Fruit fly (Drosophila melanogaster) whole organism, prepupa: ENCODE data around the gene Orc5.

ENCODE experiments used
- Blimp-1 ChIP-seq: fragments of 200-800 bp; sonication (Bioruptor generic); optimal IDR thresholded peaks from 3 replicates; lab custom pipeline; 2017; ENCODE audit warnings: missing biosample characterization, missing genetic modification characterization, mild to moderate bottlenecking, moderate library complexity, missing genetic modification reagents
- CG10631 ChIP-seq: fragments of 200-800 bp; sonication (Bioruptor generic); optimal IDR thresholded peaks from 2 replicates; lab custom pipeline; 2016; ENCODE audit warnings: missing biosample characterization, missing genetic modification characterization
- CG11902 ChIP-seq: fragments of 200-800 bp; sonication (Bioruptor generic); optimal IDR thresholded peaks from 3 replicates; lab custom pipeline; 2016; ENCODE audit warnings: missing biosample characterization, missing genetic modification characterization
- CG15336 ChIP-seq: fragments of 200-800 bp; sonication (Bioruptor generic); IDR thresholded peaks from 2 replicates; pipeline ENCODE4 v1.3.6; 2022; ENCODE audit warnings: missing biosample characterization, missing genetic modification characterization
- CG1621 ChIP-seq: fragments of 200-800 bp; sonication (Bioruptor generic); optimal IDR thresholded peaks from 3 replicates; lab custom pipeline; 2018; ENCODE audit warnings: missing biosample characterization, mild to moderate bottlenecking, missing genetic modification characterization
- CG16779 ChIP-seq: fragments of 200-800 bp; sonication (Bioruptor generic); optimal IDR thresholded peaks from 3 replicates; lab custom pipeline; 2017; ENCODE audit warnings: missing biosample characterization, mild to moderate bottlenecking, missing genetic modification characterization
- CG31627 ChIP-seq: fragments of 200-800 bp; sonication (Bioruptor generic); optimal IDR thresholded peaks from 3 replicates; lab custom pipeline; 2016; ENCODE audit warnings: missing biosample characterization, missing genetic modification characterization
- CG32006 ChIP-seq: fragments of 200-800 bp; sonication (Bioruptor generic); optimal IDR thresholded peaks from 3 replicates; lab custom pipeline; 2017; ENCODE audit warnings: missing biosample characterization, mild to moderate bottlenecking, missing genetic modification characterization
- CG6792 ChIP-seq: fragments of 200-800 bp; sonication (Bioruptor generic); optimal IDR thresholded peaks from 3 replicates; lab custom pipeline; 2016; ENCODE audit warnings: missing biosample characterization, missing genetic modification characterization
- CG6854 ChIP-seq: fragments of 200-800 bp; sonication (Bioruptor generic); optimal IDR thresholded peaks from 2 replicates; lab custom pipeline; 2017; ENCODE audit warnings: missing biosample characterization, mild to moderate bottlenecking, missing genetic modification characterization
- CG7368 ChIP-seq: fragments of 200-800 bp; sonication (Bioruptor generic); optimal IDR thresholded peaks from 3 replicates; lab custom pipeline; 2016; ENCODE audit warnings: missing biosample characterization, missing genetic modification characterization
- CG8119 ChIP-seq: fragments of 200-800 bp; sonication (Bioruptor generic); IDR thresholded peaks from 3 replicates; pipeline ENCODE4 v1.3.6; 2022; ENCODE audit warnings: missing biosample characterization, missing genetic modification characterization
- CG8319 ChIP-seq: fragments of 200-800 bp; sonication (Bioruptor generic); optimal IDR thresholded peaks from 3 replicates; lab custom pipeline; 2016; ENCODE audit warnings: missing biosample characterization, missing genetic modification characterization
- Eip93F ChIP-seq: fragments of 200-800 bp; sonication (Bioruptor generic); optimal IDR thresholded peaks from 2 replicates; lab custom pipeline; 2016; ENCODE audit warnings: missing biosample characterization, mild to moderate bottlenecking, missing genetic modification characterization
- Ets96B ChIP-seq: fragments of 200-800 bp; optimal IDR thresholded peaks from 2 replicates; lab custom pipeline; 2019; ENCODE audit warnings: missing biosample characterization, mild to moderate bottlenecking, missing genetic modification characterization, moderate library complexity
- Gug ChIP-seq: fragments of 200-800 bp; sonication (Bioruptor generic); IDR thresholded peaks from 2 replicates; pipeline ENCODE4 v1.3.6; 2022; ENCODE audit warnings: missing biosample characterization, missing genetic modification characterization
- Hr38 ChIP-seq: sonication (Bioruptor generic); optimal IDR thresholded peaks from 2 replicates; lab custom pipeline; 2016; ENCODE audit warnings: missing biosample characterization, missing genetic modification characterization
- Hr39 ChIP-seq: fragments of 200-800 bp; sonication (Bioruptor generic); optimal IDR thresholded peaks from 2 replicates; lab custom pipeline; 2016; ENCODE audit warnings: missing biosample characterization, missing genetic modification characterization
- Lpt ChIP-seq: fragments of 200-800 bp; sonication (Bioruptor generic); optimal IDR thresholded peaks from 3 replicates; lab custom pipeline; 2016; ENCODE audit warnings: missing biosample characterization, missing genetic modification characterization
- OdsH ChIP-seq: fragments of 200-800 bp; sonication (Bioruptor generic); optimal IDR thresholded peaks from 3 replicates; lab custom pipeline; 2016; ENCODE audit warnings: missing biosample characterization, missing genetic modification characterization
- Smox ChIP-seq: fragments of 200-800 bp; sonication (Bioruptor generic); optimal IDR thresholded peaks from 3 replicates; lab custom pipeline; 2016; ENCODE audit warnings: missing biosample characterization, missing genetic modification characterization
- Sox102F ChIP-seq: fragments of 200-800 bp; sonication (Bioruptor generic); optimal IDR thresholded peaks from 2 replicates; lab custom pipeline; 2016; ENCODE audit warnings: missing biosample characterization, mild to moderate bottlenecking, missing genetic modification characterization
- achi ChIP-seq: fragments of 200-800 bp; sonication (Bioruptor generic); optimal IDR thresholded peaks from 3 replicates; lab custom pipeline; 2016; ENCODE audit warnings: missing biosample characterization, missing genetic modification characterization
- cyc ChIP-seq: fragments of 200-800 bp; sonication (Bioruptor generic); optimal IDR thresholded peaks from 3 replicates; lab custom pipeline; 2016; ENCODE audit warnings: missing biosample characterization, missing genetic modification characterization
- dac ChIP-seq: fragments of 200-800 bp; sonication (Bioruptor generic); optimal IDR thresholded peaks from 2 replicates; lab custom pipeline; 2017; ENCODE audit warnings: missing biosample characterization, mild to moderate bottlenecking, missing genetic modification characterization
- dsx ChIP-seq: fragments of 200-800 bp; optimal IDR thresholded peaks from 3 replicates; lab custom pipeline; 2019; ENCODE audit warnings: missing biosample characterization, mild to moderate bottlenecking, missing genetic modification characterization, moderate library complexity; ENCODE audit not compliant: poor library complexity, severe bottlenecking
- fd59A ChIP-seq: fragments of 200-800 bp; sonication (Bioruptor generic); optimal IDR thresholded peaks from 2 replicates; lab custom pipeline; 2017; ENCODE audit warnings: missing biosample characterization, mild to moderate bottlenecking, missing genetic modification characterization, missing genetic modification reagents
- fd85E ChIP-seq: fragments of 200-800 bp; sonication (Bioruptor generic); optimal IDR thresholded peaks from 3 replicates; lab custom pipeline; 2016; ENCODE audit warnings: missing biosample characterization, missing genetic modification characterization
- fkh ChIP-seq: fragments of 200-800 bp; sonication (Bioruptor generic); optimal IDR thresholded peaks from 3 replicates; lab custom pipeline; 2017; ENCODE audit warnings: missing biosample characterization, mild to moderate bottlenecking, missing genetic modification characterization, moderate library complexity
- net ChIP-seq: fragments of 200-800 bp; sonication (Bioruptor generic); optimal IDR thresholded peaks from 3 replicates; lab custom pipeline; 2016; ENCODE audit warnings: missing biosample characterization, missing genetic modification characterization
- spab ChIP-seq: fragments of 200-800 bp; sonication (Bioruptor generic); optimal IDR thresholded peaks from 2 replicates; lab custom pipeline; 2017; ENCODE audit warnings: missing biosample characterization, mild to moderate bottlenecking, missing genetic modification characterization, missing genetic modification reagents
- ss ChIP-seq, 2 experiments: fragments of 200-800 bp; sonication (Bioruptor generic); optimal IDR thresholded peaks; 2 replicates in 1 of 2; 3 replicates in 1 of 2; lab custom pipeline; 2017 to 2018; ENCODE audit warnings: mild to moderate bottlenecking in 2 of 2, missing biosample characterization in 2 of 2, missing genetic modification characterization in 2 of 2, moderate library complexity in 1 of 2
- vri ChIP-seq: fragments of 200-800 bp; sonication (Bioruptor generic); optimal IDR thresholded peaks from 3 replicates; lab custom pipeline; 2016; ENCODE audit warnings: missing biosample characterization, mild to moderate bottlenecking, missing genetic modification characterization

The Orc5 gene

DNA sequence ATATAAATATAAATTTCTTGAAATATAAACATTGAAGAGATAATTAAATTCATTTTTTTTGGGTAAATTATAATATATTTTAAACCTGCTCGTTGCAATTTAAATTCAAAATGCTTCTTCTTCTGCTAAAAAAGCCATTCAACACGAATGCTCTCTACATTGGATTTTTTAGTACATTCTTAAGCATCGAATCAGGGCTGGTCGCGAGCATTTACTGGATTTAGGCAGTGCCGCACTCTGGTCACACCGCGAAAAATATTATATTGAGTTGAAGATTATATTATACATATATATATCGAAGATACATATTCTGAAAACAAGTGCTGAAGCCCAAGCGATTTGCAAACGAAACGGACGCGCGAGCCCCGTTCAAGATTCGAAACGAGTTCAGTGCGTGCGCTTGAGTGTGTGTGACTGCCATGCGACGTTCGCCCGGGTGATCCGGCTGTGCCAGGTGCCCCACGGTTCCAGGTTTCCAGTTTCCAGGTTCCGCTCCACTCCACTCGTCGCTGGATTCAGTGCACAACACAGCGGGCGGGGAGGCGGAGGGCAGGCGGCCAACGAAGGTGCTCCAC, 15.9 kb upstream of the Orc5 start, which contains the start of gene Sos:
Sos (plus strand) TSS at position 213 of the 575 bp plus-strand sequence.
- TF ChIP-seq CG8119 (GFP tag; lab: Robert Waterston, UW) (no peak), Eip93F (GFP tag; lab: Kevin White, UChicago) (no peak), ss (GFP tag; optimal IDR thresholded peaks at IDR 0.05; lab: Kevin White, UChicago) (no peak), net (GFP tag; lab: Kevin White, UChicago) (no peak), fd85E (no peak), Sox102F (no peak), Blimp-1 (GFP tag; lab: Kevin White, UChicago) (no peak), Hr38 (no peak), CG15336 (GFP tag; lab: Robert Waterston, UW) (no peak), Lpt (GFP tag; lab: Kevin White, UChicago) (no peak), CG10631 (no peak), Gug (GFP tag; lab: Robert Waterston, UW) (no peak), spab (GFP tag; lab: Kevin White, UChicago) (no peak), CG7368 (no peak)

dm6 chr2L:13820176-13820575, 9.5 kb upstream of the Orc5 start:
- TF ChIP-seq Gug (GFP tag; lab: Robert Waterston, UW) (no peak), OdsH (GFP tag; lab: Kevin White, UChicago) (no peak), CG6854 (GFP tag; lab: Kevin White, UChicago) (no peak), Smox (GFP tag; lab: Kevin White, UChicago) (no peak), CG32006 (no peak), CG6792 (GFP tag; lab: Kevin White, UChicago) (no peak), dac (no peak), CG11902 (GFP tag; lab: Kevin White, UChicago) (no peak), CG7368 (no peak)

DNA sequence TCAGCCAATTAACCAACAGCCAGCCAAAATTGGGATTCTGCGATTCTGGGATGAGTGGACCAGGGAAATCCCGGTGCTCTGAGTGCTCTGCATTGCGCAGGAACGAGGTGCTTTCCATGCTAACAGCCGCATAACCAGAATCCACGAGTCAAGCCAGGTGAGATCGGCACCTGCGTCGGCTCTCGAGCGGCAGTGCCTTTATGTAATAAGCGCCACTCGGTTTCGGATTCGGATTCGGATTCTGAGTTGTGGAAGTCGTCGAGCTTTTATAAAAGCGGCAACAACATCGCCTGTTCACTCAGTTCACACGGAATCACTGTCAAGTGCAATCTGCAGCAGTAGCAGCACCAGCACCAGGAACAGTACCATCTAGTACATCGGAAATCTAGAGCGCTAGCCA, 8.7 kb upstream of the Orc5 start, which contains the start of gene b:
b (plus strand) TSS at position 301 of the 400 bp plus-strand sequence.
- TF ChIP-seq CG31627 (GFP tag; lab: Kevin White, UChicago) (no peak), Eip93F (GFP tag; lab: Kevin White, UChicago) (no peak), dac (no peak), achi (GFP tag; lab: Kevin White, UChicago) (no peak), CG8119 (GFP tag; lab: Robert Waterston, UW) (no peak), Hr38 (no peak), fd85E (no peak), cyc (GFP tag; lab: Kevin White, UChicago) (no peak), CG16779 (tag; lab: Kevin White, UChicago) (no peak), spab (GFP tag; lab: Kevin White, UChicago) (no peak), vri (GFP tag; lab: Kevin White, UChicago) (no peak), CG6854 (GFP tag; lab: Kevin White, UChicago) (no peak), CG8319 (GFP tag; lab: Kevin White, UChicago) (no peak), fd59A (GFP tag; lab: Kevin White, UChicago) (no peak), dsx (GFP tag; lab: Kevin White, UChicago) (no peak), Hr39 (GFP tag; lab: Kevin White, UChicago) (no peak), fkh (GFP tag; lab: Kevin White, UChicago) (no peak), Ets96B (tag; lab: Kevin White, UChicago) (no peak)

dm6 chr2L:13827557-13827956, 2.1 kb upstream of the Orc5 start, which contains the start of gene PolG1:
Gene PolG1 (minus strand): TSS chr2L:13827772.
- TF ChIP-seq dsx (GFP tag; lab: Kevin White, UChicago) (no peak), fd59A (GFP tag; lab: Kevin White, UChicago) (no peak), CG1621 (tag; lab: Kevin White, UChicago) (peak; percentile 77), CG10631 (no peak)
